Worm (Caenorhabditis elegans) whole organism, L2 larva: ENCODE measurements around the gene C18A3.11.

Experiments
- C34F6.9 ChIP-seq: fragments of 150-350 bp; optimal IDR thresholded peaks from 2 replicates; lab custom pipeline; 2014; ENCODE audit warnings: missing biosample characterization, missing genetic modification characterization
- F13H6.1 ChIP-seq: sonication (generic microtip); optimal IDR thresholded peaks from 2 replicates; lab custom pipeline; 2016; ENCODE audit warnings: missing genetic modification characterization, missing compliant biosample characterization
- Y55F3AM.14 ChIP-seq: fragments of 200-800 bp; sonication (Bioruptor generic); optimal IDR thresholded peaks from 2 replicates; lab custom pipeline; 2018; ENCODE audit warnings: mild to moderate bottlenecking, missing genetic modification characterization, missing compliant biosample characterization
- ZK546.5 ChIP-seq: sonication (generic microtip); optimal IDR thresholded peaks from 2 replicates; lab custom pipeline; 2017; ENCODE audit warnings: missing biosample characterization, missing genetic modification characterization
- alr-1 ChIP-seq: fragments of 150-350 bp; optimal IDR thresholded peaks from 2 replicates; lab custom pipeline; 2014; ENCODE audit warnings: missing biosample characterization, missing genetic modification characterization
- aly-2 ChIP-seq: fragments of 150-350 bp; optimal IDR thresholded peaks from 2 replicates; lab custom pipeline; 2014; ENCODE audit warnings: missing biosample characterization, missing genetic modification characterization
- ama-1 ChIP-seq: fragments of 150-350 bp; optimal IDR thresholded peaks from 2 replicates; lab custom pipeline; 2018; ENCODE audit warnings: inconsistent platforms
- blmp-1 ChIP-seq: sonication (generic microtip); optimal IDR thresholded peaks from 2 replicates; lab custom pipeline; 2017; ENCODE audit warnings: missing genetic modification characterization, mild to moderate bottlenecking, missing compliant biosample characterization, antibody characterized with exemption, moderate library complexity; ENCODE audit not compliant: insufficient read depth
- crh-2 ChIP-seq: sonication (generic microtip); optimal IDR thresholded peaks from 2 replicates; lab custom pipeline; 2017; ENCODE audit warnings: missing biosample characterization, missing genetic modification characterization
- dmd-4 ChIP-seq: sonication (generic microtip); optimal IDR thresholded peaks from 2 replicates; lab custom pipeline; 2017; ENCODE audit warnings: missing biosample characterization, missing genetic modification characterization
- egl-27 ChIP-seq: sonication (generic microtip); optimal IDR thresholded peaks from 3 replicates; lab custom pipeline; 2017; ENCODE audit warnings: missing biosample characterization, missing genetic modification reagents, missing genetic modification characterization
- elt-1 ChIP-seq: fragments of 150-350 bp; optimal IDR thresholded peaks from 2 replicates; lab custom pipeline; 2014; ENCODE audit warnings: missing biosample characterization, missing genetic modification characterization
- fos-1 ChIP-seq: fragments of 150-350 bp; optimal IDR thresholded peaks from 2 replicates; lab custom pipeline; 2014; ENCODE audit warnings: missing biosample characterization, missing genetic modification characterization
- gmeb-1 ChIP-seq: fragments of 150-350 bp; optimal IDR thresholded peaks from 2 replicates; lab custom pipeline; 2014; ENCODE audit warnings: missing biosample characterization, missing genetic modification characterization
- lin-11 ChIP-seq: fragments of 150-350 bp; sonication (generic microtip); optimal IDR thresholded peaks from 2 replicates; lab custom pipeline; 2014; ENCODE audit warnings: missing biosample characterization, missing genetic modification characterization, inconsistent platforms, mixed read lengths
- lin-13 ChIP-seq: fragments of 150-350 bp; optimal IDR thresholded peaks from 2 replicates; lab custom pipeline; 2014; ENCODE audit warnings: missing biosample characterization, missing genetic modification reagents, missing genetic modification characterization
- lin-39 ChIP-seq: fragments of 150-350 bp; optimal IDR thresholded peaks from 2 replicates; lab custom pipeline; 2014; ENCODE audit warnings: missing biosample characterization, missing genetic modification reagents, missing genetic modification characterization
- lsy-2 ChIP-seq, 2 experiments: fragments of 150-350 bp in 1 of 2; sonication (generic microtip) in 1 of 2; optimal IDR thresholded peaks; 2 replicates each; lab custom pipeline; 2014 to 2017; ENCODE audit warnings: missing biosample characterization in 2 of 2, missing genetic modification characterization in 2 of 2
- mab-5 ChIP-seq: fragments of 150-350 bp; optimal IDR thresholded peaks from 2 replicates; lab custom pipeline; 2014; ENCODE audit warnings: missing biosample characterization, missing genetic modification characterization
- mbf-1 ChIP-seq: sonication (generic microtip); optimal IDR thresholded peaks from 2 replicates; lab custom pipeline; 2017; ENCODE audit warnings: missing biosample characterization, missing genetic modification characterization
- mdl-1 ChIP-seq, 2 experiments: fragments of 150-350 bp in 1 of 2; sonication (generic microtip) in 1 of 2; optimal IDR thresholded peaks; 2 replicates each; lab custom pipeline; 2017; ENCODE audit warnings: missing biosample characterization in 2 of 2, missing genetic modification characterization in 2 of 2
- nhr-10 ChIP-seq: sonication (generic microtip); optimal IDR thresholded peaks from 2 replicates; lab custom pipeline; 2017; ENCODE audit warnings: missing biosample characterization, missing genetic modification characterization
- nhr-12 ChIP-seq: fragments of 150-350 bp; optimal IDR thresholded peaks from 2 replicates; lab custom pipeline; 2014; ENCODE audit warnings: missing biosample characterization, missing genetic modification characterization
- nhr-129 ChIP-seq: fragments of 150-350 bp; optimal IDR thresholded peaks from 2 replicates; lab custom pipeline; 2014; ENCODE audit warnings: missing biosample characterization, missing genetic modification characterization
- nhr-21 ChIP-seq: fragments of 150-350 bp; optimal IDR thresholded peaks from 2 replicates; lab custom pipeline; 2014; ENCODE audit warnings: missing biosample characterization, missing genetic modification characterization
- nhr-23 ChIP-seq: fragments of 150-350 bp; optimal IDR thresholded peaks from 2 replicates; lab custom pipeline; 2014; ENCODE audit warnings: missing biosample characterization, missing genetic modification reagents, missing genetic modification characterization
- nhr-25 ChIP-seq: fragments of 150-350 bp; sonication (generic microtip); optimal IDR thresholded peaks from 3 replicates; lab custom pipeline; 2014; ENCODE audit warnings: missing biosample characterization, missing genetic modification characterization
- nhr-6 ChIP-seq: fragments of 150-350 bp; optimal IDR thresholded peaks from 2 replicates; lab custom pipeline; 2014; ENCODE audit warnings: missing biosample characterization, missing genetic modification characterization
- nhr-77 ChIP-seq: fragments of 150-350 bp; optimal IDR thresholded peaks from 2 replicates; lab custom pipeline; 2014; ENCODE audit warnings: missing biosample characterization, missing genetic modification characterization
- peb-1 ChIP-seq: fragments of 150-350 bp; optimal IDR thresholded peaks from 2 replicates; lab custom pipeline; 2014; ENCODE audit warnings: missing biosample characterization, missing genetic modification characterization
- sem-4 ChIP-seq: fragments of 150-350 bp; optimal IDR thresholded peaks from 2 replicates; lab custom pipeline; 2014; ENCODE audit warnings: missing biosample characterization, missing genetic modification reagents, missing genetic modification characterization
- sma-3 ChIP-seq: sonication (generic microtip); optimal IDR thresholded peaks from 2 replicates; lab custom pipeline; 2016; ENCODE audit warnings: missing genetic modification reagents, missing genetic modification characterization, missing compliant biosample characterization
- sma-9 ChIP-seq, 2 experiments: fragments of 150-350 bp in 1 of 2; sonication (generic microtip) in 1 of 2; optimal IDR thresholded peaks; 2 replicates each; lab custom pipeline; 2014 to 2016; ENCODE audit warnings: missing genetic modification characterization in 2 of 2, mild to moderate bottlenecking in 1 of 2, missing biosample characterization in 1 of 2, missing compliant biosample characterization in 1 of 2, missing genetic modification reagents in 1 of 2, moderate library complexity in 1 of 2
- snpc-4 ChIP-seq: fragments of 150-350 bp; optimal IDR thresholded peaks from 2 replicates; lab custom pipeline; 2014; ENCODE audit warnings: missing biosample characterization, missing genetic modification characterization
- unc-55 ChIP-seq: fragments of 150-350 bp; sonication (generic microtip); optimal IDR thresholded peaks from 3 replicates; lab custom pipeline; 2014; ENCODE audit warnings: missing biosample characterization, missing genetic modification reagents, missing genetic modification characterization
- ztf-1 ChIP-seq: fragments of 200-800 bp; sonication (Bioruptor generic); conservative IDR thresholded peaks from 2 replicates; pipeline ENCODE4 v1.3.6; 2022; ENCODE audit warnings: missing genetic modification characterization, missing compliant biosample characterization
- ztf-4 ChIP-seq: fragments of 150-350 bp; optimal IDR thresholded peaks from 2 replicates; lab custom pipeline; 2014; ENCODE audit warnings: missing biosample characterization, missing genetic modification characterization

The C18A3.11 gene

ce11 chrII:5707532-5707931, 23.3 kb upstream of the C18A3.11 start, which contains the start of gene osta-2:
Gene osta-2, plus strand, starts transcription at chrII:5707691.
- TF ChIP-seq C34F6.9 (tag; lab: Kevin White, UChicago) (no peak), nhr-129 (tag; lab: Kevin White, UChicago) (no peak), nhr-6 (tag; lab: Kevin White, UChicago) (no peak), nhr-25 (tag; lab: Kevin White, UChicago) (no peak), ZK546.5 (tag; lab: Kevin White, UChicago) (no peak), nhr-21 (no peak), lin-13 (no peak), alr-1 (tag; lab: Kevin White, UChicago) (no peak), Y55F3AM.14 (GFP tag; lab: Kevin White, UChicago) (no peak), elt-1 (tag; lab: Kevin White, UChicago) (no peak), nhr-12 (no peak), ama-1 (no peak)

ce11 chrII:5708154-5708553, 22.7 kb upstream of the C18A3.11 start:
- TF ChIP-seq C34F6.9 (tag; lab: Kevin White, UChicago) (peak; percentile 28), mab-5 (tag; lab: Kevin White, UChicago) (no peak), sem-4 (tag; lab: Kevin White, UChicago) (peak; percentile 38), unc-55 (GFP tag; lab: Kevin White, UChicago) (peak; percentile 28), aly-2 (tag; lab: Kevin White, UChicago) (no peak), lin-13 (no peak), lsy-2 (tag; optimal IDR thresholded peaks at IDR 0.05; lab: Kevin White, UChicago) (peak in 1 of 2 experiments; percentile 19)
- TF ChIP-seq, all 48 proteins: peak for 4

DNA sequence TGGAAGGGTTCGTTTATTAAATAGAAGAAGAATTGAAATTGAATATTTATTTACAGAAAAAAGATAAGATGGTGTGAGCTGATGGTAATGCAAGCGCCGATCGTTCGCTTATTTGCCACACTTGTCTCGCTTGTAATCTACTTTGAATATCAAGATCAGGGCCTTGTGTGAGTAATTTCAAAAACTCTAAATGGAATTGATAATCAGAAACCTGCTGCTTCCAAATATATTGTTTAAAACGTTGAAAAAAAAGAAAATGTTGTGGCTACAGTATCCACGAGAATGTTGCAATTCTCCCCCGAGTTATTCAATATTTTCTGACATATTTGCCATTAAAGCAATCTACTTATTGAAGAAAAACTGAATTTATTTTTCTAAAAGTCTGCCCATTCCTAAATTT, 20.0 kb upstream of the C18A3.11 start:
- TF ChIP-seq blmp-1 (tag; lab: Kevin White, UChicago) (no peak), nhr-10 (tag; lab: Kevin White, UChicago) (no peak), nhr-6 (tag; lab: Kevin White, UChicago) (no peak), lin-39 (tag; lab: Kevin White, UChicago) (no peak), crh-2 (tag; lab: Kevin White, UChicago) (no peak), mab-5 (tag; lab: Kevin White, UChicago) (no peak), C34F6.9 (tag; lab: Kevin White, UChicago) (no peak), alr-1 (tag; lab: Kevin White, UChicago) (no peak), snpc-4 (tag; lab: Kevin White, UChicago) (no peak), egl-27 (no peak), mdl-1 (tag; optimal IDR thresholded peaks at IDR 0.05; lab: Kevin White, UChicago) (no peak), mbf-1 (tag; lab: Kevin White, UChicago) (no peak), ztf-1 (GFP tag; lab: Robert Waterston, UW) (no peak), nhr-23 (no peak)

- peak; percentile 14 for TF ChIP-seq nhr-21
- TF ChIP-seq mab-5 (tag; lab: Kevin White, UChicago) = no peak
Observed at ce11 chrII:5712126-5712525, 18.7 kb upstream of the C18A3.11 start.

DNA sequence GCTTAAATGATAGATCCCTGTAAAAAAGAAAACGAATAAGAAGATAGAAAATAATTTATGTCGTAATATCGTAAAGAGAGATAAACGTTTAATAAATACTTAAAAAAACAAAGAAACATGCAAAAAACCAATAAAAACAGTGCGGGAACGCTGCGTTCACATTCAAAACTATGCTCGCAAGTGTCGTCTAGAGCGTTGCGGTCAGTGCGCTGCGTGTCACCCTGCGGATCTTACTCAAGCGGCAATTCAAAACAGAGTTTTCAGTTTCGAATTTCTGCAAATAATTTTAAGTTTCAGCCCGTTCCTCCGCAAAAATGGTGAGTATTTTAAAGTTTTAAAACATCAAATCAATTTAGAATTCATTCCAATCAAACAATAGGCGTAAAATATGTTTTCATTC, 16.0 kb upstream of the C18A3.11 start, which contains the start of the genes tiar-1 and lelo-4:
TSS of gene tiar-1 (minus strand) at position 17 of the 400 bp plus-strand sequence.
TSS of gene lelo-4 (plus strand) at position 118 of the 400 bp plus-strand sequence.
- TF ChIP-seq nhr-25 (tag; lab: Kevin White, UChicago) (peak; percentile 63), F13H6.1 (tag; lab: Kevin White, UChicago) (peak; percentile 38), blmp-1 (tag; lab: Kevin White, UChicago) (no peak), dmd-4 (tag; lab: Kevin White, UChicago) (no peak), lin-11 (tag; lab: Kevin White, UChicago) (peak; percentile 76), nhr-129 (tag; lab: Kevin White, UChicago) (peak; percentile 76), ZK546.5 (tag; lab: Kevin White, UChicago) (peak; percentile 86), nhr-21 (peak; percentile 8), peb-1 (no peak), crh-2 (tag; lab: Kevin White, UChicago) (peak; percentile 86), fos-1 (tag; lab: Kevin White, UChicago) (peak; percentile 24), sem-4 (tag; lab: Kevin White, UChicago) (peak; percentile 69), ztf-4 (tag; lab: Kevin White, UChicago) (peak; percentile 57), C34F6.9 (tag; lab: Kevin White, UChicago) (peak; percentile 84), gmeb-1 (tag; lab: Kevin White, UChicago) (peak; percentile 84), ama-1 (peak; percentile 34), lin-13 (peak; percentile 52), snpc-4 (tag; lab: Kevin White, UChicago) (peak; percentile 72), unc-55 (GFP tag; lab: Kevin White, UChicago) (peak; percentile 89), sma-3 (GFP tag; lab: Kevin White, UChicago) (peak; percentile 53), mdl-1 (tag; optimal IDR thresholded peaks at IDR 0.05; lab: Kevin White, UChicago) (no peak), sma-9 (GFP tag; optimal IDR thresholded peaks at IDR 0.05; lab: Kevin White, UChicago) (peak; percentile 52), sma-9 (tag; optimal IDR thresholded peaks at IDR 0.05; lab: Kevin White, UChicago) (no peak), lsy-2 (tag; optimal IDR thresholded peaks at IDR 0.05; lab: Kevin White, UChicago) (peak; percentile 7 to 84), nhr-77 (no peak)
